Fruit fly (Drosophila melanogaster) whole organism, adult: ENCODE measurements around the gene Atf3.

Experiments used
- CG12768 ChIP-seq: fragments of 200-800 bp; sonication (Bioruptor generic); optimal IDR thresholded peaks from 2 replicates; lab custom pipeline; 2017; ENCODE audit warnings: missing biosample characterization, missing genetic modification characterization, mild to moderate bottlenecking, moderate library complexity, missing genetic modification reagents
- CG33017 ChIP-seq: fragments of 200-800 bp; sonication (Bioruptor generic); optimal IDR thresholded peaks from 2 replicates; lab custom pipeline; 2018; ENCODE audit warnings: missing biosample characterization, mild to moderate bottlenecking, missing genetic modification characterization, moderate library complexity
- CG5204 ChIP-seq: fragments of 200-800 bp; sonication (Bioruptor generic); optimal IDR thresholded peaks from 2 replicates; lab custom pipeline; 2016; ENCODE audit warnings: missing biosample characterization, missing genetic modification characterization
- CG7101 ChIP-seq: fragments of 200-800 bp; sonication (Bioruptor generic); optimal IDR thresholded peaks from 2 replicates; lab custom pipeline; 2018; ENCODE audit warnings: missing biosample characterization, mild to moderate bottlenecking, missing genetic modification characterization, moderate library complexity
- Crg-1 ChIP-seq: fragments of 200-800 bp; sonication (Bioruptor generic); optimal IDR thresholded peaks from 2 replicates; lab custom pipeline; 2016; ENCODE audit warnings: missing biosample characterization, missing genetic modification characterization
- Mnt ChIP-seq: fragments of 200-800 bp; sonication (Bioruptor generic); optimal IDR thresholded peaks from 2 replicates; lab custom pipeline; 2016; ENCODE audit warnings: missing biosample characterization, mild to moderate bottlenecking, missing genetic modification characterization
- bab1 ChIP-seq: fragments of 200-800 bp; sonication (Bioruptor generic); optimal IDR thresholded peaks from 3 replicates; lab custom pipeline; 2019; ENCODE audit warnings: missing biosample characterization, mild to moderate bottlenecking, missing genetic modification characterization, moderate library complexity
- cnc ChIP-seq, 2 experiments: fragments of >200 bp; optimal IDR thresholded peaks; 2 replicates each; lab custom pipeline; 2017
- kay ChIP-seq: fragments of 200-800 bp; sonication (Bioruptor generic); peaks from one replicate; lab custom pipeline; 2016; ENCODE audit warnings: missing biosample characterization, missing genetic modification characterization, borderline replicate concordance
- ovo ChIP-seq: fragments of 200-800 bp; sonication (Bioruptor generic); optimal IDR thresholded peaks from 2 replicates; lab custom pipeline; 2016; ENCODE audit warnings: missing biosample characterization, missing genetic modification characterization
- toe ChIP-seq: fragments of 200-800 bp; sonication (Bioruptor generic); optimal IDR thresholded peaks from 2 replicates; lab custom pipeline; 2016; ENCODE audit warnings: missing biosample characterization, missing genetic modification characterization

dm6 chrX:1276757-1277527 is 1.9 kb upstream of the Atf3 start:
- TF ChIP-seq ovo (GFP tag; lab: Kevin White, UChicago) (peak; percentile 49), CG7101 (tag; lab: Kevin White, UChicago) (peak; percentile 87), CG5204 (peak; percentile 64), bab1 (GFP tag; lab: Kevin White, UChicago) (no peak), cnc (optimal IDR thresholded peaks at IDR 0.05; lab: Kevin White, UChicago) (no peak), Crg-1 (GFP tag; lab: Kevin White, UChicago) (peak; percentile 34), Mnt (GFP tag; lab: Kevin White, UChicago) (peak; percentile 65), toe (GFP tag; lab: Kevin White, UChicago) (peak; percentile 33), CG12768 (peak; percentile 81), CG33017 (tag; lab: Kevin White, UChicago) (peak; percentile 75), kay (GFP tag; lab: Kevin White, UChicago) (peak; percentile 25)
